Worm (Caenorhabditis elegans) whole organism, young adult: ENCODE data around the gene W06A7.2.
A peak's percentile ranks its signal among the peaks of the same experiment; 100 is the strongest.

Experiments
- B0019.2 ChIP-seq: fragments of 200-800 bp; sonication (Bioruptor generic); conservative IDR thresholded peaks from 2 replicates; pipeline ENCODE4 v1.3.6; 2022; ENCODE audit warnings: missing genetic modification reagents, missing genetic modification characterization, missing compliant biosample characterization
- B0261.1 ChIP-seq: sonication (generic microtip); optimal IDR thresholded peaks from 2 replicates; lab custom pipeline; 2016; ENCODE audit warnings: mild to moderate bottlenecking, missing genetic modification characterization, moderate library complexity, missing compliant biosample characterization
- C06A6.2 ChIP-seq: fragments of 200-800 bp; sonication (Bioruptor generic); conservative IDR thresholded peaks from 2 replicates; pipeline ENCODE4 v1.3.6; 2022; ENCODE audit warnings: missing genetic modification characterization, missing compliant biosample characterization
- C17E4.6 ChIP-seq: fragments of 200-800 bp; sonication (Bioruptor generic); IDR thresholded peaks from 2 replicates; pipeline ENCODE4 v1.3.6; 2022; ENCODE audit warnings: missing genetic modification reagents, missing genetic modification characterization, missing compliant biosample characterization
- D2030.7 ChIP-seq: fragments of 200-800 bp; sonication (Bioruptor generic); IDR thresholded peaks from 2 replicates; pipeline ENCODE4 v1.3.6; 2022; ENCODE audit warnings: missing genetic modification reagents, missing genetic modification characterization, missing compliant biosample characterization
- F10E7.11 ChIP-seq: sonication (generic microtip); optimal IDR thresholded peaks from 2 replicates; lab custom pipeline; 2017; ENCODE audit warnings: mild to moderate bottlenecking, missing genetic modification characterization, moderate library complexity, missing compliant biosample characterization
- F37B4.10 ChIP-seq: fragments of 200-800 bp; sonication (Bioruptor generic); IDR thresholded peaks from 2 replicates; pipeline ENCODE4 v1.3.6; 2022; ENCODE audit warnings: missing genetic modification characterization, missing compliant biosample characterization
- F39B2.1 ChIP-seq: fragments of 200-800 bp; sonication (Bioruptor generic); IDR thresholded peaks from 2 replicates; pipeline ENCODE4 v1.3.6; 2022; ENCODE audit warnings: missing genetic modification reagents, missing genetic modification characterization, missing compliant biosample characterization
- F49E8.2 ChIP-seq: sonication (generic microtip); optimal IDR thresholded peaks from 3 replicates; lab custom pipeline; 2017; ENCODE audit warnings: missing genetic modification characterization, mild to moderate bottlenecking, missing compliant biosample characterization, antibody characterized with exemption, moderate library complexity; ENCODE audit not compliant: insufficient read depth
- F57A8.1 ChIP-seq: fragments of 200-800 bp; sonication (Bioruptor generic); optimal IDR thresholded peaks from 2 replicates; lab custom pipeline; 2018; ENCODE audit warnings: mild to moderate bottlenecking, missing genetic modification characterization, moderate library complexity, missing compliant biosample characterization
- Y95B8A.8 ChIP-seq: fragments of 200-800 bp; sonication (Bioruptor generic); IDR thresholded peaks from 2 replicates; pipeline ENCODE4 v1.3.6; 2022; ENCODE audit warnings: missing genetic modification reagents, missing genetic modification characterization, missing compliant biosample characterization
- atf-7 ChIP-seq: sonication (generic microtip); optimal IDR thresholded peaks from 2 replicates; lab custom pipeline; 2017; ENCODE audit warnings: mild to moderate bottlenecking, missing genetic modification characterization, missing compliant biosample characterization
- attf-5 ChIP-seq: fragments of 200-800 bp; sonication (Bioruptor generic); optimal IDR thresholded peaks from 2 replicates; lab custom pipeline; 2018; ENCODE audit warnings: mild to moderate bottlenecking, missing genetic modification characterization, missing compliant biosample characterization
- attf-6 ChIP-seq: fragments of 200-800 bp; sonication (Bioruptor generic); IDR thresholded peaks from 2 replicates; pipeline ENCODE4 v1.3.6; 2022; ENCODE audit warnings: missing genetic modification reagents, missing genetic modification characterization, missing compliant biosample characterization
- ccch-3 ChIP-seq: fragments of 200-800 bp; sonication (Bioruptor generic); optimal IDR thresholded peaks from 2 replicates; lab custom pipeline; 2018; ENCODE audit warnings: mild to moderate bottlenecking, missing genetic modification characterization, missing compliant biosample characterization
- cebp-1 ChIP-seq, 2 experiments: fragments of 200-800 bp in 1 of 2; sonication (Bioruptor generic) in 1 of 2; sonication (generic microtip) in 1 of 2; IDR thresholded peaks in 1 of 2; optimal IDR thresholded peaks in 1 of 2; 2 replicates each; pipeline versions ENCODE4 v1.3.6 to Lab custom; 2017 to 2022; ENCODE audit warnings: missing compliant biosample characterization in 2 of 2, missing genetic modification characterization in 2 of 2, mild to moderate bottlenecking in 1 of 2, missing genetic modification reagents in 1 of 2, moderate library complexity in 1 of 2
- cebp-2 ChIP-seq: fragments of 200-800 bp; sonication (Bioruptor generic); IDR thresholded peaks from 2 replicates; pipeline ENCODE4 v1.3.6; 2022; ENCODE audit warnings: missing genetic modification characterization, missing compliant biosample characterization
- ceh-100 ChIP-seq: fragments of 200-800 bp; sonication (Bioruptor generic); IDR thresholded peaks from 2 replicates; pipeline ENCODE4 v1.3.6; 2022; ENCODE audit warnings: missing genetic modification reagents, missing genetic modification characterization, missing compliant biosample characterization
- ceh-91 ChIP-seq: fragments of 200-800 bp; sonication (Bioruptor generic); IDR thresholded peaks from 2 replicates; pipeline ENCODE4 v1.3.6; 2022; ENCODE audit warnings: missing genetic modification reagents, missing genetic modification characterization, missing compliant biosample characterization
- dpl-1 ChIP-seq: fragments of 150-350 bp; optimal IDR thresholded peaks from 2 replicates; lab custom pipeline; 2014; ENCODE audit warnings: missing biosample characterization, missing genetic modification reagents, missing genetic modification characterization
- egl-18 ChIP-seq: fragments of 200-800 bp; sonication (Bioruptor generic); IDR thresholded peaks from 2 replicates; pipeline ENCODE4 v1.3.6; 2022; ENCODE audit warnings: missing genetic modification reagents, missing genetic modification characterization, missing compliant biosample characterization
- egl-44 ChIP-seq: fragments of 200-800 bp; sonication (Bioruptor generic); IDR thresholded peaks from 2 replicates; pipeline ENCODE4 v1.3.6; 2022; ENCODE audit warnings: missing genetic modification reagents, missing genetic modification characterization, missing compliant biosample characterization
- egrh-3 ChIP-seq: fragments of 200-800 bp; sonication (Bioruptor generic); IDR thresholded peaks from 2 replicates; pipeline ENCODE4 v1.3.6; 2022; ENCODE audit warnings: missing genetic modification reagents, missing genetic modification characterization, missing compliant biosample characterization
- gei-17 ChIP-seq: fragments of 200-800 bp; sonication (Bioruptor generic); optimal IDR thresholded peaks from 2 replicates; lab custom pipeline; 2018; ENCODE audit warnings: mild to moderate bottlenecking, missing genetic modification characterization, missing compliant biosample characterization
- him-1 ChIP-seq: sonication (generic microtip); optimal IDR thresholded peaks from 2 replicates; lab custom pipeline; 2016; ENCODE audit warnings: missing genotype, missing genetic modification reagents, missing genetic modification characterization, missing compliant biosample characterization
- hlh-12 ChIP-seq: sonication (generic microtip); optimal IDR thresholded peaks from 2 replicates; lab custom pipeline; 2016; ENCODE audit warnings: missing genetic modification characterization, missing compliant biosample characterization
- hlh-26 ChIP-seq: fragments of 200-800 bp; sonication (Bioruptor generic); conservative IDR thresholded peaks from 2 replicates; pipeline ENCODE4 v1.3.6; 2022; ENCODE audit warnings: missing genetic modification reagents, missing genetic modification characterization, missing compliant biosample characterization
- lag-1 ChIP-seq: fragments of 200-800 bp; sonication (Bioruptor generic); IDR thresholded peaks from 2 replicates; pipeline ENCODE4 v1.3.6; 2022; ENCODE audit warnings: missing genetic modification reagents, missing genetic modification characterization, missing compliant biosample characterization
- lsl-1 ChIP-seq: fragments of 200-800 bp; sonication (Bioruptor generic); optimal IDR thresholded peaks from 2 replicates; lab custom pipeline; 2018; ENCODE audit warnings: mild to moderate bottlenecking, missing genetic modification characterization, moderate library complexity, missing compliant biosample characterization
- lsy-27 ChIP-seq: sonication (generic microtip); optimal IDR thresholded peaks from 2 replicates; lab custom pipeline; 2017; ENCODE audit warnings: missing genetic modification characterization, mild to moderate bottlenecking, missing compliant biosample characterization, antibody characterized with exemption, missing genotype, borderline replicate concordance; ENCODE audit not compliant: insufficient read depth
- madf-10 ChIP-seq: sonication (generic microtip); optimal IDR thresholded peaks from 2 replicates; lab custom pipeline; 2016; ENCODE audit warnings: mild to moderate bottlenecking, missing genetic modification characterization, missing compliant biosample characterization
- madf-3 ChIP-seq: fragments of 200-800 bp; sonication (Bioruptor generic); IDR thresholded peaks from 2 replicates; pipeline ENCODE4 v1.3.6; 2022; ENCODE audit warnings: missing genetic modification reagents, missing genetic modification characterization, missing compliant biosample characterization
- mel-28 ChIP-seq: sonication (generic microtip); optimal IDR thresholded peaks from 2 replicates; lab custom pipeline; 2016; ENCODE audit warnings: borderline replicate concordance, mild to moderate bottlenecking, missing genetic modification characterization, missing compliant biosample characterization
- mes-4 ChIP-seq: sonication (generic microtip); optimal IDR thresholded peaks from 2 replicates; lab custom pipeline; 2016; ENCODE audit warnings: missing genotype, missing genetic modification characterization, missing compliant biosample characterization
- nhr-80 ChIP-seq: sonication (generic microtip); optimal IDR thresholded peaks from 2 replicates; lab custom pipeline; 2016; ENCODE audit warnings: missing genetic modification characterization, missing compliant biosample characterization
- pbrm-1 ChIP-seq: fragments of 200-800 bp; sonication (Bioruptor generic); IDR thresholded peaks from 2 replicates; pipeline ENCODE4 v1.3.6; 2022; ENCODE audit warnings: missing genetic modification reagents, missing genetic modification characterization, missing compliant biosample characterization
- repo-1 ChIP-seq: sonication (generic microtip); optimal IDR thresholded peaks from 2 replicates; lab custom pipeline; 2017; ENCODE audit warnings: mild to moderate bottlenecking, missing genetic modification characterization, missing compliant biosample characterization
- rpc-1 ChIP-seq, 2 experiments: fragments of 150-350 bp in 1 of 2; sonication (generic microtip) in 1 of 2; optimal IDR thresholded peaks; 2 replicates each; lab custom pipeline; 2014 to 2018; ENCODE audit warnings: missing biosample characterization in 1 of 2, missing genetic modification characterization in 1 of 2, missing genetic modification reagents in 1 of 2, missing genotype in 1 of 2
- sdz-38 ChIP-seq: sonication (generic microtip); optimal IDR thresholded peaks from 2 replicates; lab custom pipeline; 2016; ENCODE audit warnings: missing genotype, missing genetic modification characterization, missing compliant biosample characterization
- sea-2 ChIP-seq: fragments of 200-800 bp; sonication (Bioruptor generic); IDR thresholded peaks from 2 replicates; pipeline ENCODE4 v1.3.6; 2022; ENCODE audit warnings: missing genetic modification characterization, missing compliant biosample characterization
- snpc-4 ChIP-seq, 5 experiments: fragments of 150-350 bp in 1 of 5; sonication (generic microtip) in 4 of 5; optimal IDR thresholded peaks; 2 replicates each; lab custom pipeline; 2014 to 2018; ENCODE audit warnings: missing genetic modification characterization in 5 of 5, missing biosample characterization in 3 of 5, antibody characterized with exemption in 2 of 5, mild to moderate bottlenecking in 2 of 5, missing compliant biosample characterization in 2 of 5, missing genotype in 2 of 5, moderate library complexity in 2 of 5, missing genetic modification reagents in 1 of 5
- tbp1 ChIP-seq: fragments of 200-800 bp; sonication (Bioruptor generic); optimal IDR thresholded peaks from 2 replicates; lab custom pipeline; 2018; ENCODE audit warnings: mild to moderate bottlenecking, missing genetic modification characterization, missing compliant biosample characterization
- zfh-2 ChIP-seq: fragments of 200-800 bp; sonication (Bioruptor generic); conservative IDR thresholded peaks from 2 replicates; pipeline ENCODE4 v1.3.6; 2022; ENCODE audit warnings: missing genetic modification reagents, missing genetic modification characterization, missing compliant biosample characterization
- ztf-22 ChIP-seq: fragments of 200-800 bp; sonication (Bioruptor generic); optimal IDR thresholded peaks from 2 replicates; lab custom pipeline; 2018; ENCODE audit warnings: mild to moderate bottlenecking, missing genetic modification characterization, moderate library complexity, missing compliant biosample characterization
- ztf-26 ChIP-seq: sonication (generic microtip); optimal IDR thresholded peaks from 2 replicates; lab custom pipeline; 2017; ENCODE audit warnings: missing genetic modification characterization, missing compliant biosample characterization
- ztf-28 ChIP-seq: fragments of 200-800 bp; sonication (Bioruptor generic); IDR thresholded peaks from 2 replicates; pipeline ENCODE4 v1.3.6; 2022; ENCODE audit warnings: missing genetic modification reagents, missing genetic modification characterization, missing compliant biosample characterization

W06A7.2 gene

DNA sequence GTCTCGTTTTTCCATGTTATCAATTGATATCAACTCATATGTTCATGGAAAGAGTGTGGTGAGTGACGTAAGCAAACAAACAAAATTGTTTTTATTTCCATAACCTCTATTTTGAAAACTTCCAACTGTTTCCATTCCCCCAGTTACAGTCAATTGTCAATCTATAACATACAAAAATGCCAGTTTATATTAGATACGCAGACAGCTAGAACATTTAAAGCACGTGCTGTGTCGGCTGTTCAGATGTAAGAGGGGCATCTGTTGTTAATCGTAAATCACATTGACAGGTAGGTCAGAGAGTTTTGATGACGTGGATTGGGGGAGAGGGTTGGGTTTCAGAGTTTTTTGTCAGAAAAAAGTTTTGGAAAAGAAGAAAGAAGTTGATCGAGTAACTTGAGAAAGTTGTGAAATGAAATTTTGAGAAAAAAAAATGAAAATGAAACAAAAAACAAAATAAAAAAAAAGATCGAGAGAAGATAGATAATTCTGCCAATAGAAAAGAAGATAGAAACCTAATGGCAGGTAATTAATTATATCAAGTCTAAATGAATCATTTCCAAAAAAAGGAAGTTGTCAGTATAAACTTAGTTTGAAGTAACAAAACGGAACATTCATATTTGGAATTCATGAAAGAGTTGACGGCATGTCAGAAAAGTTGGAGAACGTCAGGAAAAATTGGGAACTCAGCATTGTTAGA lies 27.0 kb downstream of the W06A7.2 start:
- no peak for TF ChIP-seq mel-28 (tag; lab: Kevin White, UChicago)
- no peak for TF ChIP-seq zfh-2
- TF ChIP-seq him-1 (tag; lab: Kevin White, UChicago), result no peak
- no peak for TF ChIP-seq lsl-1 (GFP tag; lab: Kevin White, UChicago)
- no peak for TF ChIP-seq egrh-3 (GFP tag; lab: Robert Waterston, UW)
- no peak for TF ChIP-seq snpc-4 (GFP tag; optimal IDR thresholded peaks at IDR 0.05; lab: Kevin White, UChicago)
- peak in 1 of 4 experiments; percentile 47 for TF ChIP-seq snpc-4 (tag; optimal IDR thresholded peaks at IDR 0.05; lab: Kevin White, UChicago)
- no peak for TF ChIP-seq egl-44 (GFP tag; lab: Robert Waterston, UW)
- peak; percentile 4 for TF ChIP-seq repo-1 (tag; lab: Kevin White, UChicago)
- TF ChIP-seq F10E7.11 (tag; lab: Kevin White, UChicago), result no peak
- TF ChIP-seq ztf-26 (tag; lab: Kevin White, UChicago), result peak; percentile 65
- TF ChIP-seq C17E4.6 (GFP tag; lab: Robert Waterston, UW), result no peak
- TF ChIP-seq lag-1, result no peak
- TF ChIP-seq pbrm-1 (GFP tag; lab: Robert Waterston, UW), result peak; percentile 72; the same call in 1 of the 2 replicates
- TF ChIP-seq tbp1 (GFP tag; lab: Kevin White, UChicago), result peak; percentile 46
- TF ChIP-seq ztf-22 (GFP tag; lab: Kevin White, UChicago), result peak; percentile 61
- no peak for TF ChIP-seq ceh-91 (GFP tag; lab: Robert Waterston, UW)
- peak; percentile 72 for TF ChIP-seq attf-5 (GFP tag; lab: Kevin White, UChicago)
- TF ChIP-seq dpl-1 (GFP tag; lab: Kevin White, UChicago), result no peak
- peak; percentile 66 for TF ChIP-seq madf-10
- no peak for TF ChIP-seq attf-6
- TF ChIP-seq F39B2.1 (GFP tag; lab: Robert Waterston, UW), result no peak
- no peak for TF ChIP-seq hlh-26 (GFP tag; lab: Robert Waterston, UW)
- no peak for TF ChIP-seq gei-17 (GFP tag; lab: Kevin White, UChicago)
- peak; percentile 52; the same call in 1 of the 2 replicates for TF ChIP-seq C06A6.2 (GFP tag; lab: Robert Waterston, UW)
- TF ChIP-seq B0261.1, result no peak
- TF ChIP-seq sea-2, result no peak
- TF ChIP-seq cebp-2, result no peak
- TF ChIP-seq F37B4.10 (GFP tag; lab: Robert Waterston, UW), result no peak
- no peak for TF ChIP-seq mes-4 (tag; lab: Kevin White, UChicago)
- TF ChIP-seq ceh-100, result no peak
- TF ChIP-seq ccch-3 (GFP tag; lab: Kevin White, UChicago), result no peak
- no peak for TF ChIP-seq Y95B8A.8 (GFP tag; lab: Robert Waterston, UW)
- TF ChIP-seq rpc-1 (optimal IDR thresholded peaks at IDR 0.05; lab: Kevin White, UChicago), result no peak
- no peak for TF ChIP-seq rpc-1 (tag; optimal IDR thresholded peaks at IDR 0.05; lab: Kevin White, UChicago)
- no peak for TF ChIP-seq F49E8.2 (tag; lab: Kevin White, UChicago)
- TF ChIP-seq egl-18 (GFP tag; lab: Robert Waterston, UW), result no peak
- TF ChIP-seq D2030.7, result no peak
- TF ChIP-seq lsy-27 (tag; lab: Kevin White, UChicago), result no peak
- no peak for TF ChIP-seq madf-3 (GFP tag; lab: Robert Waterston, UW)
- TF ChIP-seq hlh-12 (tag; lab: Kevin White, UChicago), result no peak
- TF ChIP-seq ztf-28 (GFP tag; lab: Robert Waterston, UW), result no peak
- peak; percentile 46; the same call in 1 of the 2 replicates for TF ChIP-seq cebp-1 (GFP tag; IDR thresholded peaks at IDR 0.05; lab: Robert Waterston, UW)
- peak; percentile 75 for TF ChIP-seq cebp-1 (tag; optimal IDR thresholded peaks at IDR 0.05; lab: Kevin White, UChicago)
- TF ChIP-seq sdz-38 (tag; lab: Kevin White, UChicago), result no peak
- peak; percentile 60 for TF ChIP-seq atf-7
- no peak for TF ChIP-seq F57A8.1
- no peak for TF ChIP-seq B0019.2 (GFP tag; lab: Robert Waterston, UW)
- TF ChIP-seq nhr-80 (tag; lab: Kevin White, UChicago), result peak; percentile 61
